Worm (Caenorhabditis elegans): ENCODE data around the gene T03F6.10.

The T03F6.10 gene

ce11 chrIII:13343562-13344139 lies 34.5 kb downstream of the T03F6.10 start:
- TF ChIP-seq T26A5.8 (tag; optimal IDR thresholded peaks at IDR 0.05) (peak; percentile 35), cebp-1 (GFP tag; IDR thresholded peaks at IDR 0.05) (no peak), cebp-1 (tag; optimal IDR thresholded peaks at IDR 0.05) (peak; percentile 1), lin-26 (GFP tag; IDR thresholded peaks at IDR 0.05) (peak; percentile 56; the same call in 1 of the 2 replicates), athp-1 (tag; optimal IDR thresholded peaks at IDR 0.05) (peak; percentile 34), hsf-1 (GFP tag; IDR thresholded peaks at IDR 0.05) (0 out of 2 replicates have a peak, but pooled peaks have one; percentile 9), lin-54 (GFP tag; optimal IDR thresholded peaks at IDR 0.05) (no peak), B0336.3 (GFP tag; IDR thresholded peaks at IDR 0.05) (peak; percentile 60), ZK185.1 (tag; optimal IDR thresholded peaks at IDR 0.05; ENCODE audit: poor library complexity, severe bottlenecking) (no peak), hrde-1 (tag; optimal IDR thresholded peaks at IDR 0.05; ENCODE audit: borderline replicate concordance) (peak; percentile 26), ekl-4 (GFP tag; IDR thresholded peaks at IDR 0.05) (peak; percentile 66; the same call in 1 of the 2 replicates), ztf-18 (tag; optimal IDR thresholded peaks at IDR 0.05) (peak; percentile 56), atf-7 (tag; optimal IDR thresholded peaks at IDR 0.05) (no peak), egl-44 (GFP tag; IDR thresholded peaks at IDR 0.05) (0 out of 2 replicates have a peak, but pooled peaks have one; percentile 34), egrh-3 (GFP tag; IDR thresholded peaks at IDR 0.05) (no peak), pbrm-1 (GFP tag; IDR thresholded peaks at IDR 0.05) (0 out of 2 replicates have a peak, but pooled peaks have one; percentile 21)

- no peak for TF ChIP-seq lin-35 (GFP tag; optimal IDR thresholded peaks at IDR 0.05)
Observed at ce11 chrIII:13343117-13343516, 35.0 kb downstream of the T03F6.10 start, which contains the start of gene ife-1. Gene ife-1 (plus strand): TSS chrIII:13343417.

- TF ChIP-seq Y53G8AR.9 (GFP tag; conservative IDR thresholded peaks at IDR 0.05) (no peak), unc-130 (GFP tag; optimal IDR thresholded peaks at IDR 0.05) (no peak), lin-26 (GFP tag; IDR thresholded peaks at IDR 0.05) (no peak)
Observed at ce11 chrIII:13342079-13342734, 35.9 kb downstream of the T03F6.10 start, which contains the start of gene dro-1. Gene dro-1 (plus strand): TSS chrIII:13342684.

- TF ChIP-seq cebp-1 (GFP tag; IDR thresholded peaks at IDR 0.05) (no peak), cebp-1 (tag; optimal IDR thresholded peaks at IDR 0.05) (peak; percentile 79), ztf-18 (tag; optimal IDR thresholded peaks at IDR 0.05) (peak; percentile 89), F55B11.4 (tag; optimal IDR thresholded peaks at IDR 0.05; ENCODE audit: borderline replicate concordance, insufficient read depth) (no peak)
Observed at ce11 chrIII:13341275-13341626, 36.9 kb downstream of the T03F6.10 start, which contains the start of gene nud-1. Gene nud-1 (plus strand): TSS chrIII:13341527.

ce11 chrIII:13340504-13341274 lies 37.5 kb downstream of the T03F6.10 start:
- TF ChIP-seq repo-1 (tag; optimal IDR thresholded peaks at IDR 0.05) = no peak
- no peak for TF ChIP-seq F57A8.1 (GFP tag; optimal IDR thresholded peaks at IDR 0.05)
- TF ChIP-seq K11D2.4 (GFP tag; IDR thresholded peaks at IDR 0.05) = no peak
- TF ChIP-seq sea-2 (GFP tag; IDR thresholded peaks at IDR 0.05) = no peak
- no peak for TF ChIP-seq ets-4 (GFP tag; optimal IDR thresholded peaks at IDR 0.05)
- TF ChIP-seq lin-35 (GFP tag; optimal IDR thresholded peaks at IDR 0.05) = peak in 1 of 3 experiments; percentile 21
- TF ChIP-seq nhr-120 (GFP tag; IDR thresholded peaks at IDR 0.05) = no peak
- TF ChIP-seq F22D6.2 (tag; optimal IDR thresholded peaks at IDR 0.05) = no peak
- no peak for TF ChIP-seq F55B11.4 (tag; optimal IDR thresholded peaks at IDR 0.05; ENCODE audit: borderline replicate concordance, insufficient read depth)
- TF ChIP-seq bed-1 (GFP tag; IDR thresholded peaks at IDR 0.05) = no peak
- peak; percentile 62 for TF ChIP-seq him-1 (tag; optimal IDR thresholded peaks at IDR 0.05)
- TF ChIP-seq ztf-28 (GFP tag; IDR thresholded peaks at IDR 0.05) = no peak
- TF ChIP-seq C17E4.6 (GFP tag; IDR thresholded peaks at IDR 0.05) = no peak
- TF ChIP-seq Y53F4B.3 (GFP tag; IDR thresholded peaks at IDR 0.05) = no peak
- TF ChIP-seq egl-44 (GFP tag; IDR thresholded peaks at IDR 0.05) = no peak
- TF ChIP-seq nfya-1 (tag; optimal IDR thresholded peaks at IDR 0.05; ENCODE audit: borderline replicate concordance, insufficient read depth) = no peak
- TF ChIP-seq zim-3 (tag; optimal IDR thresholded peaks at IDR 0.05) = no peak
- peak; percentile 55; the same call in 1 of the 2 replicates for TF ChIP-seq ekl-4 (GFP tag; IDR thresholded peaks at IDR 0.05)
- TF ChIP-seq ama-1 (optimal IDR thresholded peaks at IDR 0.05) = no peak
- TF ChIP-seq ama-1 (GFP tag; optimal IDR thresholded peaks at IDR 0.05) = no peak
- TF ChIP-seq lin-54 (GFP tag; optimal IDR thresholded peaks at IDR 0.05) = no peak
- TF ChIP-seq B0336.3 (GFP tag; IDR thresholded peaks at IDR 0.05) = no peak
- TF ChIP-seq Y67H2A.10 (GFP tag; conservative IDR thresholded peaks at IDR 0.05) = no peak
- no peak for TF ChIP-seq unc-130 (GFP tag; optimal IDR thresholded peaks at IDR 0.05)

Data from whole organism, young adult.